Worm (Caenorhabditis elegans) whole organism, dauer: ENCODE results near the gene rgl-1.

Experiments used
- unc-62 ChIP-seq: sonication (generic microtip); optimal IDR thresholded peaks from 2 replicates; lab custom pipeline; 2017; ENCODE audit warnings: missing biosample characterization, missing genetic modification reagents, missing genetic modification characterization

rgl-1 gene

DNA sequence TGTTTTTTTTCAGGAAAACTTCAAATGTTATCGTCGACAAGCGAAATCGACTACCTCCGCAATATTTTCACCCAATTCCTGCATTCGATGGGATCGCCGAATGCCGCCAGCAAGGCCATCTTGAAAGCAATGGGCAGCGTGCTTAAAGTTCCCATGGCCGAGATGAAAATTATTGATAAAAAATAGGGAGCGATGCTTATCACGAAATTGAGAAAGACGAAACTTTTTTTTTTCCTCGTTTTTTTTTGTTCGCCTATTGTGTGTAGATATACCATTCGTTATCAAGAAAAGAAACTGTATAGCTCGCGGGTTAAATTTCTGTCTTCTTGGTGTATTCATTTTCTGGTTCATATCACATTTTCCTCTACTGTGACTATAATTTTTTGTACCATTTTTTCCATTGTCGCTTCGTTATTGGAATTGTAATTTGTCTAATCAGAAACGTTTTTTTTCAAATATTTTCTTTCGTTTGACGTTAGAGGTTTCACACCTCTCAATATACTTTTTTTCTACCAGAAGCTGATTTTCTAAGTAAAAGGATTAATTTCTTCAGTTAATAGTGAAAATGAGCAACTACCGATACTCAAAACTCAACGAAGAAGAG, 56.1 kb downstream of the rgl-1 start, which contains the start of gene syx-6:
syx-6 (plus strand) TSS at position 554 of the 604 bp plus-strand sequence.
- TF ChIP-seq unc-62 (GFP tag; lab: Kevin White, UChicago): no peak
